Fruit fly (Drosophila melanogaster) whole organism, embryonic: ENCODE data around the gene Cat.

Experiments
- ATbp ChIP-seq: fragments of 200-800 bp; sonication (Bioruptor generic); optimal IDR thresholded peaks from 2 replicates; lab custom pipeline; 2017; ENCODE audit warnings: missing biosample characterization, mild to moderate bottlenecking, missing genetic modification characterization, missing genetic modification reagents
- Adf1 ChIP-seq: fragments of 200-800 bp; sonication (Bioruptor generic); IDR thresholded peaks from 2 replicates; pipeline ENCODE4 v1.3.6; 2022; ENCODE audit warnings: missing biosample characterization, missing genetic modification characterization
- Atf-2 ChIP-seq: fragments of 200-800 bp; sonication (Bioruptor generic); optimal IDR thresholded peaks from 2 replicates; lab custom pipeline; 2016; ENCODE audit warnings: missing biosample characterization, missing genetic modification characterization
- Atf6 ChIP-seq: fragments of 200-800 bp; sonication (Bioruptor generic); IDR thresholded peaks from 2 replicates; pipeline ENCODE4 v1.3.6; 2022; ENCODE audit warnings: missing biosample characterization, missing genetic modification characterization
- CG12104 ChIP-seq: fragments of 200-800 bp; sonication (Bioruptor generic); optimal IDR thresholded peaks from 3 replicates; lab custom pipeline; 2016; ENCODE audit warnings: missing biosample characterization, missing genetic modification characterization
- CG13296 ChIP-seq: fragments of 200-800 bp; sonication (Bioruptor generic); optimal IDR thresholded peaks from 3 replicates; lab custom pipeline; 2018; ENCODE audit warnings: missing biosample characterization, mild to moderate bottlenecking, missing genetic modification characterization
- CG17359 ChIP-seq: fragments of 200-800 bp; sonication (Bioruptor generic); optimal IDR thresholded peaks from 3 replicates; lab custom pipeline; 2018; ENCODE audit warnings: missing biosample characterization, mild to moderate bottlenecking, missing genetic modification characterization, moderate library complexity
- CG18764 ChIP-seq: fragments of 200-800 bp; sonication (Bioruptor generic); optimal IDR thresholded peaks from 3 replicates; lab custom pipeline; 2016; ENCODE audit warnings: missing biosample characterization, missing genetic modification characterization
- CG3281 ChIP-seq: fragments of 200-800 bp; sonication (Bioruptor generic); optimal IDR thresholded peaks from 3 replicates; lab custom pipeline; 2017; ENCODE audit warnings: missing biosample characterization, mild to moderate bottlenecking, missing genetic modification characterization
- CG33557 ChIP-seq: fragments of 200-800 bp; sonication (Bioruptor generic); optimal IDR thresholded peaks from 2 replicates; lab custom pipeline; 2019; ENCODE audit warnings: missing biosample characterization, mild to moderate bottlenecking, missing genetic modification characterization, moderate library complexity
- CG6254 ChIP-seq: fragments of 200-800 bp; sonication (Bioruptor generic); optimal IDR thresholded peaks from 3 replicates; lab custom pipeline; 2017; ENCODE audit warnings: mild to moderate bottlenecking, missing biosample characterization, missing genetic modification reagents, missing genetic modification characterization
- CG6854 ChIP-seq: fragments of 200-800 bp; sonication (Bioruptor generic); optimal IDR thresholded peaks from 3 replicates; lab custom pipeline; 2017; ENCODE audit warnings: missing biosample characterization, mild to moderate bottlenecking, missing genetic modification characterization
- CG7357 ChIP-seq: fragments of 200-800 bp; sonication (Bioruptor generic); IDR thresholded peaks from 3 replicates; pipeline ENCODE4 v1.3.6; 2022; ENCODE audit warnings: missing biosample characterization, missing genetic modification characterization
- CG7987 ChIP-seq: fragments of 200-800 bp; sonication (Bioruptor generic); optimal IDR thresholded peaks from 2 replicates; lab custom pipeline; 2018; ENCODE audit warnings: missing biosample characterization, mild to moderate bottlenecking, missing genetic modification characterization, moderate library complexity
- CG8924 ChIP-seq: fragments of 200-800 bp; optimal IDR thresholded peaks from 3 replicates; lab custom pipeline; 2019; ENCODE audit warnings: missing biosample characterization, mild to moderate bottlenecking, missing genetic modification characterization, moderate library complexity
- CG9215 ChIP-seq: fragments of 200-800 bp; sonication (Bioruptor generic); IDR thresholded peaks from 2 replicates; pipeline ENCODE4 v1.3.6; 2022; ENCODE audit warnings: missing biosample characterization, missing genetic modification characterization
- CG9609 ChIP-seq: fragments of 200-800 bp; sonication (Bioruptor generic); optimal IDR thresholded peaks from 3 replicates; lab custom pipeline; 2016; ENCODE audit warnings: missing biosample characterization, missing genetic modification characterization
- Hand ChIP-seq: fragments of 200-800 bp; sonication (Bioruptor generic); optimal IDR thresholded peaks from 2 replicates; lab custom pipeline; 2017; ENCODE audit warnings: mild to moderate bottlenecking, missing biosample characterization, missing genetic modification reagents, missing genetic modification characterization
- Hey ChIP-seq: fragments of 200-800 bp; sonication (Bioruptor generic); optimal IDR thresholded peaks from 3 replicates; lab custom pipeline; 2018; ENCODE audit warnings: missing biosample characterization, mild to moderate bottlenecking, missing genetic modification characterization
- Hmr ChIP-seq: fragments of 200-800 bp; sonication (Bioruptor generic); optimal IDR thresholded peaks from 3 replicates; lab custom pipeline; 2017; ENCODE audit warnings: mild to moderate bottlenecking, missing biosample characterization, missing genetic modification reagents, missing genetic modification characterization
- Mes4 ChIP-seq: fragments of 200-800 bp; sonication (Bioruptor generic); optimal IDR thresholded peaks from 2 replicates; lab custom pipeline; 2016; ENCODE audit warnings: missing biosample characterization, missing genetic modification characterization
- Spps ChIP-seq: fragments of 200-800 bp; sonication (Bioruptor generic); optimal IDR thresholded peaks from 2 replicates; lab custom pipeline; 2018; ENCODE audit warnings: missing biosample characterization, mild to moderate bottlenecking, missing genetic modification characterization
- Trl ChIP-seq, 3 experiments: fragments of >200 bp in 2 of 3; fragments of 200-800 bp in 1 of 3; sonication (Bioruptor generic) in 1 of 3; optimal IDR thresholded peaks; 2 replicates in 1 of 3; 3 replicates in 2 of 3; lab custom pipeline; 2016 to 2017; ENCODE audit warnings: missing biosample characterization in 1 of 3, missing genetic modification characterization in 1 of 3
- Vsx1 ChIP-seq: fragments of 200-800 bp; sonication (Bioruptor generic); optimal IDR thresholded peaks from 2 replicates; lab custom pipeline; 2017; ENCODE audit warnings: missing biosample characterization, mild to moderate bottlenecking, missing genetic modification characterization, missing genetic modification reagents
- amos ChIP-seq: fragments of 200-800 bp; sonication (Bioruptor generic); IDR thresholded peaks from 2 replicates; pipeline ENCODE4 v1.3.6; 2022; ENCODE audit warnings: missing biosample characterization, missing genetic modification characterization; ENCODE audit not compliant: partially characterized antibody
- aop ChIP-seq: fragments of 200-800 bp; sonication (Bioruptor generic); IDR thresholded peaks from 2 replicates; pipeline ENCODE4 v1.3.6; 2022; ENCODE audit warnings: missing biosample characterization, missing genetic modification characterization
- bowl ChIP-seq: fragments of 200-800 bp; sonication (Bioruptor generic); IDR thresholded peaks from 2 replicates; pipeline ENCODE4 v1.3.6; 2022; ENCODE audit warnings: missing biosample characterization, missing genetic modification characterization
- btn ChIP-seq: fragments of 200-800 bp; sonication (Bioruptor generic); optimal IDR thresholded peaks from 2 replicates; lab custom pipeline; 2016; ENCODE audit warnings: missing biosample characterization, missing genetic modification characterization
- chm ChIP-seq: fragments of 200-800 bp; sonication (Bioruptor generic); IDR thresholded peaks from 2 replicates; pipeline ENCODE4 v1.3.6; 2022; ENCODE audit warnings: missing biosample characterization, missing genetic modification characterization
- ems ChIP-seq: fragments of 200-800 bp; sonication (Bioruptor generic); optimal IDR thresholded peaks from 3 replicates; lab custom pipeline; 2016; ENCODE audit warnings: missing biosample characterization, missing genetic modification characterization
- ewg ChIP-seq: fragments of 200-800 bp; sonication (Bioruptor generic); optimal IDR thresholded peaks from 3 replicates; lab custom pipeline; 2017; ENCODE audit warnings: mild to moderate bottlenecking, missing biosample characterization, missing genetic modification reagents, missing genetic modification characterization
- fd96Cb ChIP-seq: fragments of 200-800 bp; sonication (Bioruptor generic); optimal IDR thresholded peaks from 2 replicates; lab custom pipeline; 2018; ENCODE audit warnings: missing biosample characterization, mild to moderate bottlenecking, missing genetic modification characterization, moderate library complexity
- gem ChIP-seq: fragments of 200-800 bp; sonication (Bioruptor generic); optimal IDR thresholded peaks from 2 replicates; lab custom pipeline; 2019; ENCODE audit warnings: missing biosample characterization, mild to moderate bottlenecking, missing genetic modification characterization, moderate library complexity
- hkb ChIP-seq, 2 experiments: fragments of 200-800 bp in 1 of 2; fragments of >200 bp in 1 of 2; sonication (Bioruptor generic) in 1 of 2; IDR thresholded peaks in 1 of 2; optimal IDR thresholded peaks in 1 of 2; 2 replicates each; pipeline versions ENCODE4 v1.3.6 to Lab custom; 2017 to 2022; ENCODE audit warnings: missing biosample characterization in 1 of 2, missing genetic modification characterization in 1 of 2
- jigr1 ChIP-seq: fragments of 200-800 bp; sonication (Bioruptor generic); IDR thresholded peaks from 3 replicates; pipeline ENCODE4 v1.3.6; 2022; ENCODE audit warnings: missing biosample characterization, missing genetic modification characterization
- jing ChIP-seq: fragments of 200-800 bp; sonication (Bioruptor generic); optimal IDR thresholded peaks from 2 replicates; lab custom pipeline; 2018; ENCODE audit warnings: missing biosample characterization, mild to moderate bottlenecking, missing genetic modification characterization
- klu ChIP-seq: fragments of 200-800 bp; sonication (Bioruptor generic); IDR thresholded peaks from 2 replicates; pipeline ENCODE4 v1.3.6; 2022; ENCODE audit warnings: missing biosample characterization, missing genetic modification characterization
- lov ChIP-seq, 2 experiments: fragments of 200-800 bp in 1 of 2; fragments of >200 bp in 1 of 2; sonication (Bioruptor generic) in 1 of 2; IDR thresholded peaks in 1 of 2; optimal IDR thresholded peaks in 1 of 2; 2 replicates in 1 of 2; 3 replicates in 1 of 2; pipeline versions ENCODE4 v1.3.6 to Lab custom; 2017 to 2022; ENCODE audit warnings: missing biosample characterization in 1 of 2, missing genetic modification characterization in 1 of 2
- nom ChIP-seq: fragments of 200-800 bp; sonication (Bioruptor generic); optimal IDR thresholded peaks from 2 replicates; lab custom pipeline; 2017; ENCODE audit warnings: missing biosample characterization, missing genetic modification characterization, mild to moderate bottlenecking, moderate library complexity, missing genetic modification reagents
- org-1 ChIP-seq: fragments of 200-800 bp; sonication (Bioruptor generic); optimal IDR thresholded peaks from 2 replicates; lab custom pipeline; 2017; ENCODE audit warnings: missing biosample characterization, missing genetic modification characterization
- pan ChIP-seq, 4 experiments: fragments of >200 bp in 3 of 4; fragments of 200-800 bp in 1 of 4; sonication (Bioruptor generic) in 1 of 4; optimal IDR thresholded peaks in 3 of 4; IDR thresholded peaks in 1 of 4; 2 replicates each; pipeline versions ENCODE4 v1.3.6 to Lab custom; 2017 to 2022; ENCODE audit warnings: missing biosample characterization in 2 of 4, missing genetic modification characterization in 2 of 4, mixed read lengths in 1 of 4
- run ChIP-seq: fragments of 200-800 bp; sonication (Bioruptor generic); optimal IDR thresholded peaks from 3 replicates; lab custom pipeline; 2018; ENCODE audit warnings: missing biosample characterization, mild to moderate bottlenecking, missing genetic modification characterization
- slou ChIP-seq: fragments of 200-800 bp; sonication (Bioruptor generic); optimal IDR thresholded peaks from 3 replicates; lab custom pipeline; 2016; ENCODE audit warnings: missing biosample characterization, missing genetic modification characterization
- sob ChIP-seq: fragments of 200-800 bp; sonication (Bioruptor generic); IDR thresholded peaks from 2 replicates; pipeline ENCODE4 v1.3.6; 2022; ENCODE audit warnings: missing biosample characterization, missing genetic modification characterization
- tup ChIP-seq: fragments of 200-800 bp; sonication (Bioruptor generic); optimal IDR thresholded peaks from 2 replicates; lab custom pipeline; 2016; ENCODE audit warnings: missing biosample characterization, mild to moderate bottlenecking, missing genetic modification characterization, moderate library complexity
- tx ChIP-seq: fragments of 200-800 bp; sonication (Bioruptor generic); optimal IDR thresholded peaks from 2 replicates; lab custom pipeline; 2016; ENCODE audit warnings: missing biosample characterization, missing genetic modification characterization
- zen2 ChIP-seq: fragments of 200-800 bp; sonication (Bioruptor generic); IDR thresholded peaks from 3 replicates; pipeline ENCODE4 v1.3.6; 2022; ENCODE audit warnings: missing biosample characterization, missing genetic modification characterization; ENCODE audit not compliant: partially characterized antibody

Gene Cat

DNA sequence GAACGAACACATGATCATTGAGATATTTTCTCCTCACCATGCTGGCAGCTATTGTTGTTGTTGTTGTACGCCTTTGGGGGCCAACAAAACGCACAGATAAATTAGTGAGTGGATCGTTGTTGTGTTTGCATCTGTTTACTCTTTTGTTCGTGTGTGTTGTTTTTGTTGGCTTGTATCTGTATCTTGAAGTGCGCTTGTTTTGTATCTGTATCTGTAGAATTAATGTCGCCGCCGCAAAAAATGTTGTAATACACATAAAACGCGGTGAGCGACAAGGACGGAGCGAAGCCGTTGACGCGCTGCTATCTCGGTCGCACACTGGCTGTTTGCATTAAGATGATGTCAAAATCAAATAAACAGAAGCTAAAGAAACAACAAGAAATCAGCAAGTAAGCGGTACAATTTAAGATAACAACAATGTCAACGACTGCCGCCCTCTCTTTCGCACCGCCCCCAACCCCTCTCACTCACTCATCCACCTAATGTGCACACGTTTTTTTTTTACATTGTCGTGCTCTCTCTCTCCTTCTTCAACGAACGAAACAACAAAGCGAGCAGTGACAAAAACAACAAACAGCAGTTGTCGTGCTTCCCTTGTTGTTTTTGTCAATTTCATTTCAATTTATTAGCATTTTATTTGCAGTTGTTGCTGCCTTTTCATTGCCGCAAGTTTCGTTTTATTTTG is 8.3 kb upstream of the Cat start (continued):
- TF ChIP-seq lov (optimal IDR thresholded peaks at IDR 0.05; lab: Kevin White, UChicago): no peak
- TF ChIP-seq lov (GFP tag; IDR thresholded peaks at IDR 0.05; lab: Robert Waterston, UW): no peak
- TF ChIP-seq ewg (GFP tag; lab: Kevin White, UChicago): no peak
- no peak for TF ChIP-seq CG7357 (GFP tag; lab: Robert Waterston, UW)
- peak; percentile 86 for TF ChIP-seq CG13296
- TF ChIP-seq CG6854: peak; percentile 74
- peak; percentile 20 for TF ChIP-seq Atf-2 (GFP tag; lab: Kevin White, UChicago)
- TF ChIP-seq jigr1: no peak
- no peak for TF ChIP-seq tup (GFP tag; lab: Kevin White, UChicago)
- TF ChIP-seq pan (optimal IDR thresholded peaks at IDR 0.05; lab: Kevin White, UChicago): no peak
- peak in 1 of 2 experiments; percentile 82 for TF ChIP-seq pan (GFP tag; optimal IDR thresholded peaks at IDR 0.05 in 1 of 2, IDR thresholded peaks at IDR 0.05 in 1 of 2)
- TF ChIP-seq Mes4 (GFP tag; lab: Kevin White, UChicago): peak; percentile 35
- TF ChIP-seq Adf1 (GFP tag; lab: Robert Waterston, UW): peak; percentile 50; the same call in 1 of the 2 replicates
- TF ChIP-seq Vsx1 (GFP tag; lab: Kevin White, UChicago): peak; percentile 76
- TF ChIP-seq Hey (tag; lab: Kevin White, UChicago): peak; percentile 99
- TF ChIP-seq jing: no peak
- peak; percentile 71 for TF ChIP-seq CG17359 (tag; lab: Kevin White, UChicago)
- TF ChIP-seq CG7987 (GFP tag; lab: Kevin White, UChicago): peak; percentile 83
- TF ChIP-seq ems (GFP tag; lab: Kevin White, UChicago): no peak
- TF ChIP-seq bowl (GFP tag; lab: Robert Waterston, UW): peak; percentile 57
- peak; percentile 3 for TF ChIP-seq CG33557 (GFP tag; lab: Kevin White, UChicago)
- TF ChIP-seq CG18764: peak; percentile 46
- peak; percentile 61 for TF ChIP-seq CG3281 (GFP tag; lab: Kevin White, UChicago)
- no peak for TF ChIP-seq tx (GFP tag; lab: Kevin White, UChicago)
- TF ChIP-seq CG9609 (GFP tag; lab: Kevin White, UChicago): peak; percentile 34
- no peak for TF ChIP-seq Hand (GFP tag; lab: Kevin White, UChicago)
- TF ChIP-seq CG12104 (GFP tag; lab: Kevin White, UChicago): peak; percentile 45
- peak; percentile 70 for TF ChIP-seq CG8924
- peak; percentile 70; the same call in 1 of the 2 replicates for TF ChIP-seq chm (GFP tag; lab: Robert Waterston, UW)
- peak; percentile 83 for TF ChIP-seq nom (GFP tag; lab: Kevin White, UChicago)
- peak; percentile 67 for TF ChIP-seq gem (tag; lab: Kevin White, UChicago)
- peak; percentile 18 for TF ChIP-seq Spps (tag; lab: Kevin White, UChicago)
- TF ChIP-seq CG6254: peak; percentile 74
- TF ChIP-seq zen2: no peak
- TF ChIP-seq sob (GFP tag; lab: Robert Waterston, UW): peak; percentile 78; the same call in 1 of the 2 replicates
- TF ChIP-seq run: peak; percentile 75
- TF ChIP-seq fd96Cb (tag; lab: Kevin White, UChicago): no peak
- TF ChIP-seq Hmr (GFP tag; lab: Kevin White, UChicago): peak; percentile 83
- no peak for TF ChIP-seq hkb (optimal IDR thresholded peaks at IDR 0.05; lab: Kevin White, UChicago)
- TF ChIP-seq hkb (GFP tag; IDR thresholded peaks at IDR 0.05; lab: Robert Waterston, UW): peak; percentile 78
- peak; percentile 80 for TF ChIP-seq org-1 (GFP tag; lab: Kevin White, UChicago)
- peak; percentile 62 for TF ChIP-seq Atf6 (GFP tag; lab: Robert Waterston, UW)
- no peak for TF ChIP-seq CG9215 (GFP tag; lab: Robert Waterston, UW)
- no peak for TF ChIP-seq aop (GFP tag; lab: Robert Waterston, UW)
- no peak for TF ChIP-seq amos
- no peak for TF ChIP-seq klu
- peak in 1 of 2 experiments; percentile 30 for TF ChIP-seq Trl (optimal IDR thresholded peaks at IDR 0.05; lab: Kevin White, UChicago)
- peak; percentile 78 for TF ChIP-seq Trl (GFP tag; optimal IDR thresholded peaks at IDR 0.05; lab: Kevin White, UChicago)
- peak; percentile 43 for TF ChIP-seq slou (GFP tag; lab: Kevin White, UChicago)
- peak; percentile 91 for TF ChIP-seq ATbp
- TF ChIP-seq btn: peak; percentile 37
